Worm (Caenorhabditis elegans) whole organism, young adult: ENCODE results near the gene tyr-1.
A peak's percentile ranks its signal among the peaks of the same experiment; 100 is the strongest.

Source experiments
- F33H1.4 ChIP-seq: fragments of 200-800 bp; sonication (Bioruptor generic); IDR thresholded peaks from 2 replicates; pipeline ENCODE4 v1.3.6; 2022; ENCODE audit warnings: missing genetic modification reagents, missing genetic modification characterization, missing compliant biosample characterization
- T07F8.4 ChIP-seq: sonication (generic microtip); optimal IDR thresholded peaks from 2 replicates; lab custom pipeline; 2016; ENCODE audit warnings: mild to moderate bottlenecking, missing genetic modification characterization, moderate library complexity, missing compliant biosample characterization
- ZK185.1 ChIP-seq: sonication (generic microtip); optimal IDR thresholded peaks from 2 replicates; lab custom pipeline; 2016; ENCODE audit warnings: mild to moderate bottlenecking, missing genetic modification characterization, missing compliant biosample characterization; ENCODE audit not compliant: poor library complexity, severe bottlenecking
- aptf-3 ChIP-seq: fragments of 200-800 bp; sonication (Bioruptor generic); IDR thresholded peaks from 2 replicates; pipeline ENCODE4 v1.3.6; 2022; ENCODE audit warnings: missing genetic modification characterization, missing compliant biosample characterization
- attf-5 ChIP-seq: fragments of 200-800 bp; sonication (Bioruptor generic); optimal IDR thresholded peaks from 2 replicates; lab custom pipeline; 2018; ENCODE audit warnings: mild to moderate bottlenecking, missing genetic modification characterization, missing compliant biosample characterization
- ccch-3 ChIP-seq: fragments of 200-800 bp; sonication (Bioruptor generic); optimal IDR thresholded peaks from 2 replicates; lab custom pipeline; 2018; ENCODE audit warnings: mild to moderate bottlenecking, missing genetic modification characterization, missing compliant biosample characterization
- cebp-1 ChIP-seq, 2 experiments: fragments of 200-800 bp in 1 of 2; sonication (Bioruptor generic) in 1 of 2; sonication (generic microtip) in 1 of 2; IDR thresholded peaks in 1 of 2; optimal IDR thresholded peaks in 1 of 2; 2 replicates each; pipeline versions ENCODE4 v1.3.6 to Lab custom; 2017 to 2022; ENCODE audit warnings: missing compliant biosample characterization in 2 of 2, missing genetic modification characterization in 2 of 2, mild to moderate bottlenecking in 1 of 2, missing genetic modification reagents in 1 of 2, moderate library complexity in 1 of 2
- ceh-27 ChIP-seq: fragments of 200-800 bp; sonication (Bioruptor generic); optimal IDR thresholded peaks from 2 replicates; lab custom pipeline; 2018; ENCODE audit warnings: mild to moderate bottlenecking, missing genetic modification characterization, moderate library complexity, missing compliant biosample characterization
- die-1 ChIP-seq: sonication (generic microtip); optimal IDR thresholded peaks from 2 replicates; lab custom pipeline; 2016; ENCODE audit warnings: missing genotype, mild to moderate bottlenecking, missing genetic modification characterization, missing compliant biosample characterization
- efl-1 ChIP-seq: fragments of 150-350 bp; optimal IDR thresholded peaks from 2 replicates; lab custom pipeline; 2014; ENCODE audit warnings: missing biosample characterization, missing genetic modification reagents, missing genetic modification characterization
- ekl-4 ChIP-seq: fragments of 200-800 bp; sonication (Bioruptor generic); IDR thresholded peaks from 2 replicates; pipeline ENCODE4 v1.3.6; 2022; ENCODE audit warnings: missing genetic modification reagents, missing genetic modification characterization, missing compliant biosample characterization
- him-1 ChIP-seq: sonication (generic microtip); optimal IDR thresholded peaks from 2 replicates; lab custom pipeline; 2016; ENCODE audit warnings: missing genotype, missing genetic modification reagents, missing genetic modification characterization, missing compliant biosample characterization
- hrde-1 ChIP-seq: sonication (generic microtip); optimal IDR thresholded peaks from 2 replicates; lab custom pipeline; 2016; ENCODE audit warnings: missing genetic modification characterization, mild to moderate bottlenecking, missing compliant biosample characterization, moderate library complexity, missing genotype, missing genetic modification reagents, borderline replicate concordance
- hsf-1 ChIP-seq: fragments of 200-800 bp; sonication (Bioruptor generic); IDR thresholded peaks from 2 replicates; pipeline ENCODE4 v1.3.6; 2022; ENCODE audit warnings: missing genetic modification reagents, missing genetic modification characterization, missing compliant biosample characterization
- lin-26 ChIP-seq: fragments of 200-800 bp; sonication (Bioruptor generic); IDR thresholded peaks from 2 replicates; pipeline ENCODE4 v1.3.6; 2022; ENCODE audit warnings: missing genetic modification reagents, missing genetic modification characterization, missing compliant biosample characterization
- lin-35 ChIP-seq, 3 experiments: fragments of 150-350 bp in 2 of 3; sonication (generic microtip) in 1 of 3; optimal IDR thresholded peaks; 2 replicates each; lab custom pipeline; 2014 to 2018; ENCODE audit warnings: missing biosample characterization in 3 of 3, missing genetic modification characterization in 3 of 3, missing genetic modification reagents in 3 of 3
- lin-54 ChIP-seq: fragments of 200-800 bp; sonication (Bioruptor generic); optimal IDR thresholded peaks from 2 replicates; lab custom pipeline; 2018; ENCODE audit warnings: mild to moderate bottlenecking, missing genetic modification characterization, missing compliant biosample characterization
- madf-6 ChIP-seq: fragments of 200-800 bp; sonication (Bioruptor generic); IDR thresholded peaks from 2 replicates; pipeline ENCODE4 v1.3.6; 2022; ENCODE audit warnings: missing genetic modification reagents, missing genetic modification characterization, missing compliant biosample characterization
- nhr-27 ChIP-seq: fragments of 200-800 bp; sonication (Bioruptor generic); optimal IDR thresholded peaks from 2 replicates; lab custom pipeline; 2018; ENCODE audit warnings: mild to moderate bottlenecking, missing genetic modification characterization, moderate library complexity, missing compliant biosample characterization
- rec-8 ChIP-seq, 2 experiments: sonication (generic microtip); optimal IDR thresholded peaks; 2 replicates each; lab custom pipeline; 2016; ENCODE audit warnings: mild to moderate bottlenecking in 2 of 2, missing genetic modification characterization in 2 of 2, missing genetic modification reagents in 2 of 2, missing genotype in 2 of 2, missing biosample characterization in 1 of 2, missing compliant biosample characterization in 1 of 2, moderate library complexity in 1 of 2
- sea-2 ChIP-seq: fragments of 200-800 bp; sonication (Bioruptor generic); IDR thresholded peaks from 2 replicates; pipeline ENCODE4 v1.3.6; 2022; ENCODE audit warnings: missing genetic modification characterization, missing compliant biosample characterization
- snpc-3.4 ChIP-seq: sonication (generic microtip); optimal IDR thresholded peaks from 2 replicates; lab custom pipeline; 2017; ENCODE audit warnings: missing genetic modification characterization, mild to moderate bottlenecking, missing compliant biosample characterization, antibody characterized with exemption, moderate library complexity, missing genotype, missing genetic modification reagents
- tbp1 ChIP-seq: fragments of 200-800 bp; sonication (Bioruptor generic); optimal IDR thresholded peaks from 2 replicates; lab custom pipeline; 2018; ENCODE audit warnings: mild to moderate bottlenecking, missing genetic modification characterization, missing compliant biosample characterization
- unc-130 ChIP-seq: sonication (generic microtip); optimal IDR thresholded peaks from 2 replicates; lab custom pipeline; 2016; ENCODE audit warnings: missing genetic modification reagents, missing genetic modification characterization, missing compliant biosample characterization
- unc-62 ChIP-seq: fragments of 150-350 bp; optimal IDR thresholded peaks from 2 replicates; lab custom pipeline; 2014; ENCODE audit warnings: missing biosample characterization, missing genetic modification reagents, missing genetic modification characterization
- xnd-1 ChIP-seq: sonication (generic microtip); optimal IDR thresholded peaks from 2 replicates; lab custom pipeline; 2016; ENCODE audit warnings: missing genotype, missing genetic modification reagents, missing genetic modification characterization, missing compliant biosample characterization
- ztf-18 ChIP-seq: sonication (generic microtip); optimal IDR thresholded peaks from 2 replicates; lab custom pipeline; 2016; ENCODE audit warnings: missing genotype, mild to moderate bottlenecking, missing genetic modification characterization, missing compliant biosample characterization
- ztf-28 ChIP-seq: fragments of 200-800 bp; sonication (Bioruptor generic); IDR thresholded peaks from 2 replicates; pipeline ENCODE4 v1.3.6; 2022; ENCODE audit warnings: missing genetic modification reagents, missing genetic modification characterization, missing compliant biosample characterization

The tyr-1 gene

ce11 chrIII:7873481-7873880 is at the start of gene tyr-1:
Gene tyr-1, plus strand, starts transcription at chrIII:7873781.
- TF ChIP-seq cebp-1 (GFP tag; IDR thresholded peaks at IDR 0.05; lab: Robert Waterston, UW): no peak
- TF ChIP-seq cebp-1 (tag; optimal IDR thresholded peaks at IDR 0.05; lab: Kevin White, UChicago): no peak
- TF ChIP-seq ZK185.1 (tag; lab: Kevin White, UChicago): no peak
- TF ChIP-seq unc-62: no peak
- TF ChIP-seq unc-130 (GFP tag; lab: Kevin White, UChicago): no peak
- no peak for TF ChIP-seq T07F8.4 (tag; lab: Kevin White, UChicago)
- TF ChIP-seq snpc-3.4 (tag; lab: Kevin White, UChicago): no peak
- no peak for TF ChIP-seq F33H1.4
- TF ChIP-seq efl-1 (GFP tag; lab: Kevin White, UChicago): no peak
- no peak for TF ChIP-seq ccch-3
- no peak for TF ChIP-seq nhr-27 (tag; lab: Kevin White, UChicago)
- no peak for TF ChIP-seq aptf-3 (GFP tag; lab: Robert Waterston, UW)

- TF ChIP-seq him-1 (tag; lab: Kevin White, UChicago): no peak
- no peak for TF ChIP-seq ztf-28 (GFP tag; lab: Robert Waterston, UW)
- peak; percentile 3 for TF ChIP-seq ztf-18
- TF ChIP-seq ccch-3: no peak
- peak; percentile 49 for TF ChIP-seq madf-6 (GFP tag; lab: Robert Waterston, UW)
- TF ChIP-seq die-1 (tag; lab: Kevin White, UChicago): no peak
- TF ChIP-seq ekl-4: 0 out of 2 replicates have a peak, but pooled peaks have one; percentile 15
- TF ChIP-seq hsf-1 (GFP tag; lab: Robert Waterston, UW): peak; percentile 65; the same call in 1 of the 2 replicates
- TF ChIP-seq lin-26 (GFP tag; lab: Robert Waterston, UW): no peak
- TF ChIP-seq tbp1 (GFP tag; lab: Kevin White, UChicago): peak; percentile 30
- peak; percentile 61 for TF ChIP-seq hrde-1 (tag; lab: Kevin White, UChicago)
- TF ChIP-seq sea-2 (GFP tag; lab: Robert Waterston, UW): no peak
- TF ChIP-seq, all 124 proteins: peak for 6
Measured at ce11 chrIII:7824041-7824440, 49.5 kb upstream of the tyr-1 start.

ce11 chrIII:7828576-7829461 is 44.8 kb upstream of the tyr-1 start, which contains the start of the genes egl-45 and kcmf-1:
Gene egl-45, minus strand, starts transcription at chrIII:7828626.
Gene kcmf-1, plus strand, starts transcription at chrIII:7829411.
- TF ChIP-seq lin-35 (GFP tag; optimal IDR thresholded peaks at IDR 0.05; lab: Kevin White, UChicago) (peak in 1 of 3 experiments; percentile 3), attf-5 (GFP tag; lab: Kevin White, UChicago) (peak; percentile 44), F33H1.4 (peak; percentile 81), ztf-18 (no peak), rec-8 (tag; optimal IDR thresholded peaks at IDR 0.05; lab: Kevin White, UChicago) (no peak), madf-6 (GFP tag; lab: Robert Waterston, UW) (peak; percentile 15; the same call in 1 of the 2 replicates), xnd-1 (tag; lab: Kevin White, UChicago) (no peak), efl-1 (GFP tag; lab: Kevin White, UChicago) (peak; percentile 8), T07F8.4 (tag; lab: Kevin White, UChicago) (no peak), ceh-27 (no peak)

- TF ChIP-seq him-1 (tag; lab: Kevin White, UChicago) (peak; percentile 22), lin-54 (GFP tag; lab: Kevin White, UChicago) (no peak)
Measured at ce11 chrIII:7832473-7832872, 41.1 kb upstream of the tyr-1 start.
